Worm (Caenorhabditis elegans) whole organism, L1 larva: ENCODE measurements around the gene R05C11.4.

Experiments
- aha-1 ChIP-seq: fragments of 150-350 bp; optimal IDR thresholded peaks from 2 replicates; lab custom pipeline; 2014; ENCODE audit warnings: missing biosample characterization, missing genetic modification characterization
- alr-1 ChIP-seq: fragments of 200-800 bp; sonication (Bioruptor generic); optimal IDR thresholded peaks from 2 replicates; lab custom pipeline; 2018; ENCODE audit warnings: borderline replicate concordance, mild to moderate bottlenecking, missing genetic modification characterization, missing compliant biosample characterization
- ama-1 ChIP-seq: fragments of 150-350 bp; optimal IDR thresholded peaks from 2 replicates; lab custom pipeline; 2014
- ceh-63 ChIP-seq: fragments of 200-800 bp; sonication (Bioruptor generic); optimal IDR thresholded peaks from 2 replicates; lab custom pipeline; 2018; ENCODE audit warnings: mild to moderate bottlenecking, missing genetic modification characterization, missing compliant biosample characterization
- ceh-82 ChIP-seq, 3 experiments: fragments of 150-350 bp in 1 of 3; sonication (generic microtip) in 2 of 3; optimal IDR thresholded peaks; 2 replicates each; lab custom pipeline; 2014 to 2017; ENCODE audit warnings: missing biosample characterization in 3 of 3, missing genetic modification characterization in 3 of 3
- ces-1 ChIP-seq: fragments of 150-350 bp; optimal IDR thresholded peaks from 2 replicates; lab custom pipeline; 2014; ENCODE audit warnings: missing biosample characterization, missing genetic modification reagents, missing genetic modification characterization
- dpl-1 ChIP-seq, 3 experiments: fragments of 150-350 bp in 2 of 3; sonication (generic microtip) in 1 of 3; optimal IDR thresholded peaks; 2 replicates each; lab custom pipeline; 2014 to 2017; ENCODE audit warnings: missing biosample characterization in 3 of 3, missing genetic modification characterization in 3 of 3, missing genetic modification reagents in 3 of 3
- dsc-1 ChIP-seq: sonication (generic microtip); optimal IDR thresholded peaks from 2 replicates; lab custom pipeline; 2016; ENCODE audit warnings: mild to moderate bottlenecking, missing genetic modification characterization, missing compliant biosample characterization
- efl-1 ChIP-seq, 4 experiments: fragments of 150-350 bp; optimal IDR thresholded peaks in 3 of 4; peaks in 1 of 4; 1 replicate in 1 of 4; 2 replicates in 3 of 4; lab custom pipeline; 2014; ENCODE audit warnings: missing biosample characterization in 2 of 4, missing genetic modification characterization in 2 of 4, missing genetic modification reagents in 2 of 4
- ets-5 ChIP-seq: fragments of 200-800 bp; sonication (Bioruptor generic); IDR thresholded peaks from 2 replicates; pipeline ENCODE4 v1.3.6; 2022; ENCODE audit warnings: missing genetic modification characterization, missing compliant biosample characterization
- fkh-10 ChIP-seq: sonication (generic microtip); optimal IDR thresholded peaks from 2 replicates; lab custom pipeline; 2017; ENCODE audit warnings: missing biosample characterization, missing genetic modification reagents, missing genetic modification characterization
- grh-1 ChIP-seq: fragments of 200-800 bp; sonication (Bioruptor generic); IDR thresholded peaks from 2 replicates; pipeline ENCODE4 v1.3.6; 2022; ENCODE audit warnings: missing genetic modification reagents, missing genetic modification characterization, missing compliant biosample characterization
- hlh-17 ChIP-seq: fragments of 200-800 bp; sonication (Bioruptor generic); optimal IDR thresholded peaks from 2 replicates; lab custom pipeline; 2018; ENCODE audit warnings: missing genetic modification characterization, mild to moderate bottlenecking, missing compliant biosample characterization, moderate library complexity, borderline replicate concordance
- hlh-4 ChIP-seq: sonication (generic microtip); optimal IDR thresholded peaks from 2 replicates; lab custom pipeline; 2016; ENCODE audit warnings: mild to moderate bottlenecking, missing genetic modification characterization, missing compliant biosample characterization
- hpl-2 ChIP-seq: fragments of 150-350 bp; optimal IDR thresholded peaks from 2 replicates; lab custom pipeline; 2014; ENCODE audit warnings: missing biosample characterization, missing genetic modification reagents, missing genetic modification characterization
- isw-1 ChIP-seq: fragments of 200-800 bp; sonication (Bioruptor generic); IDR thresholded peaks from 2 replicates; pipeline ENCODE4 v1.3.6; 2022; ENCODE audit warnings: missing genetic modification characterization, missing compliant biosample characterization
- jun-1 ChIP-seq: fragments of 150-350 bp; optimal IDR thresholded peaks from 2 replicates; lab custom pipeline; 2014; ENCODE audit warnings: missing biosample characterization, missing genetic modification reagents, missing genetic modification characterization
- lin-14 ChIP-seq: fragments of 200-800 bp; sonication (Bioruptor generic); optimal IDR thresholded peaks from 2 replicates; lab custom pipeline; 2018; ENCODE audit warnings: mild to moderate bottlenecking, missing genetic modification characterization, moderate library complexity, missing compliant biosample characterization
- lin-35 ChIP-seq, 2 experiments: fragments of 150-350 bp; optimal IDR thresholded peaks; 2 replicates each; lab custom pipeline; 2014; ENCODE audit warnings: missing biosample characterization in 2 of 2, missing genetic modification characterization in 2 of 2, missing genetic modification reagents in 2 of 2
- lin-39 ChIP-seq: fragments of 150-350 bp; optimal IDR thresholded peaks from 2 replicates; lab custom pipeline; 2014; ENCODE audit warnings: missing biosample characterization, missing genetic modification reagents, missing genetic modification characterization
- lsy-2 ChIP-seq, 2 experiments: fragments of 150-350 bp; optimal IDR thresholded peaks; 2 replicates each; lab custom pipeline; 2014; ENCODE audit warnings: missing biosample characterization in 2 of 2, missing genetic modification characterization in 2 of 2
- mab-9 ChIP-seq: fragments of 200-800 bp; sonication (Bioruptor generic); IDR thresholded peaks from 2 replicates; pipeline ENCODE4 v1.3.6; 2022; ENCODE audit warnings: missing genetic modification reagents, missing genetic modification characterization, missing compliant biosample characterization
- mdl-1 ChIP-seq, 2 experiments: fragments of 150-350 bp; optimal IDR thresholded peaks; 2 replicates each; lab custom pipeline; 2014 to 2017; ENCODE audit warnings: missing biosample characterization in 2 of 2, missing genetic modification characterization in 2 of 2, inconsistent platforms in 1 of 2
- mef-2 ChIP-seq: fragments of 150-350 bp; optimal IDR thresholded peaks from 2 replicates; lab custom pipeline; 2014; ENCODE audit warnings: missing biosample characterization, missing genetic modification characterization
- mep-1 ChIP-seq: fragments of 150-350 bp; optimal IDR thresholded peaks from 2 replicates; lab custom pipeline; 2014; ENCODE audit warnings: missing biosample characterization, missing genetic modification characterization
- nhr-19 ChIP-seq: fragments of 200-800 bp; sonication (Bioruptor generic); conservative IDR thresholded peaks from 2 replicates; pipeline ENCODE4 v1.3.6; 2022; ENCODE audit warnings: missing genetic modification characterization, missing compliant biosample characterization
- nhr-28 ChIP-seq: fragments of 150-350 bp; optimal IDR thresholded peaks from 2 replicates; lab custom pipeline; 2014; ENCODE audit warnings: missing biosample characterization, missing genetic modification characterization
- nhr-47 ChIP-seq: sonication (generic microtip); optimal IDR thresholded peaks from 2 replicates; lab custom pipeline; 2016; ENCODE audit warnings: mild to moderate bottlenecking, missing genetic modification characterization, moderate library complexity, missing compliant biosample characterization
- nhr-71 ChIP-seq: sonication (generic microtip); optimal IDR thresholded peaks from 2 replicates; lab custom pipeline; 2016; ENCODE audit warnings: mild to moderate bottlenecking, missing genetic modification characterization, moderate library complexity, missing compliant biosample characterization
- nhr-76 ChIP-seq: sonication (generic microtip); optimal IDR thresholded peaks from 2 replicates; lab custom pipeline; 2017; ENCODE audit warnings: missing biosample characterization, missing genetic modification characterization
- rnt-1 ChIP-seq: sonication (generic microtip); optimal IDR thresholded peaks from 2 replicates; lab custom pipeline; 2016; ENCODE audit warnings: mild to moderate bottlenecking, missing genetic modification characterization, moderate library complexity, missing compliant biosample characterization
- skn-1 ChIP-seq: fragments of 150-350 bp; optimal IDR thresholded peaks from 2 replicates; lab custom pipeline; 2014; ENCODE audit warnings: missing biosample characterization, missing genetic modification characterization
- snpc-4 ChIP-seq: fragments of 150-350 bp; optimal IDR thresholded peaks from 2 replicates; lab custom pipeline; 2014; ENCODE audit warnings: missing biosample characterization, missing genetic modification characterization
- snu-23 ChIP-seq: sonication (generic microtip); optimal IDR thresholded peaks from 2 replicates; lab custom pipeline; 2016; ENCODE audit warnings: missing genetic modification characterization, missing compliant biosample characterization
- sox-4 ChIP-seq: sonication (generic microtip); optimal IDR thresholded peaks from 2 replicates; lab custom pipeline; 2016; ENCODE audit warnings: missing genetic modification characterization, missing compliant biosample characterization
- sup-37 ChIP-seq: fragments of 200-800 bp; sonication (Bioruptor generic); optimal IDR thresholded peaks from 2 replicates; lab custom pipeline; 2018; ENCODE audit warnings: mild to moderate bottlenecking, missing genetic modification characterization, missing compliant biosample characterization
- swsn-7 ChIP-seq: sonication (generic microtip); optimal IDR thresholded peaks from 2 replicates; lab custom pipeline; 2016; ENCODE audit warnings: missing genetic modification characterization, missing compliant biosample characterization
- tbx-2 ChIP-seq: sonication (generic microtip); optimal IDR thresholded peaks from 2 replicates; lab custom pipeline; 2016; ENCODE audit warnings: missing genetic modification characterization, missing compliant biosample characterization
- unc-130 ChIP-seq: fragments of 150-350 bp; optimal IDR thresholded peaks from 2 replicates; lab custom pipeline; 2017; ENCODE audit warnings: missing biosample characterization, missing genetic modification characterization, inconsistent platforms
- unc-30 ChIP-seq: sonication (generic microtip); optimal IDR thresholded peaks from 2 replicates; lab custom pipeline; 2017; ENCODE audit warnings: missing biosample characterization, missing genetic modification characterization
- unc-62 ChIP-seq: fragments of 150-350 bp; optimal IDR thresholded peaks from 2 replicates; lab custom pipeline; 2014; ENCODE audit warnings: missing biosample characterization, missing genetic modification reagents, missing genetic modification characterization
- zag-1 ChIP-seq: fragments of 150-350 bp; optimal IDR thresholded peaks from 2 replicates; lab custom pipeline; 2014; ENCODE audit warnings: missing biosample characterization, missing genetic modification characterization
- zip-4 ChIP-seq: fragments of 200-800 bp; sonication (Bioruptor generic); optimal IDR thresholded peaks from 2 replicates; lab custom pipeline; 2018; ENCODE audit warnings: mild to moderate bottlenecking, missing genetic modification characterization, moderate library complexity, missing compliant biosample characterization
- ztf-11 ChIP-seq, 2 experiments: sonication (generic microtip); optimal IDR thresholded peaks; 2 replicates each; lab custom pipeline; 2016 to 2017; ENCODE audit warnings: missing genetic modification characterization in 2 of 2, missing biosample characterization in 1 of 2, missing compliant biosample characterization in 1 of 2

The R05C11.4 gene

DNA sequence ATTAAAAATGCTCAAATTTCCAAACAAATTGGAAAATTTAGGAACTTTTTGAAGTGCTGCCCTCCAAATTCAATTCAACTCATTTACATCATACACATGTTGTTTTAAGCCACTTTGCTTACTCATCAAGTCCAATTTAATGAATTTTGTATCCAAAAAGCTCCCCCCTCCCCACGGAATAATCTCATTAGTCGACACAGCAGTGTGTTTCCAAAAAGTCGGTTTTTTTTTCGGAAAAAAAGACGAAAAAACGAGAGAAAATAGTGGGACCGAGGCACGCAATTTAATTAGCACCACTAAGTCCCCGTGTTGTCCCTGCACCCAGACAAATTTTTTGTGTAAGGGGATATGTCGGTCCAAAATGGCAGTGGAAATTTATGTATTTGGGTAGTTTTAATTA is 1.0 kb downstream of the R05C11.4 start (continued):
- peak; percentile 13 for TF ChIP-seq snu-23 (GFP tag; lab: Kevin White, UChicago)
- no peak for TF ChIP-seq ama-1 (lab: Kevin White, UChicago)
- TF ChIP-seq snpc-4 = no peak
- TF ChIP-seq nhr-28 (tag; lab: Kevin White, UChicago) = no peak
- TF ChIP-seq dpl-1 (GFP tag; optimal IDR thresholded peaks at IDR 0.05; lab: Kevin White, UChicago) = no peak
- TF ChIP-seq lsy-2 (tag; optimal IDR thresholded peaks at IDR 0.05; lab: Kevin White, UChicago) = peak; percentile 17 to 24
- no peak for TF ChIP-seq alr-1 (tag; lab: Kevin White, UChicago)
- TF ChIP-seq hlh-4 (tag; lab: Kevin White, UChicago) = no peak
- peak; percentile 65 for TF ChIP-seq nhr-71 (tag; lab: Kevin White, UChicago)
- TF ChIP-seq mdl-1 (tag; optimal IDR thresholded peaks at IDR 0.05; lab: Kevin White, UChicago) = no peak
- no peak for TF ChIP-seq nhr-19
- TF ChIP-seq mep-1 (tag; lab: Kevin White, UChicago) = no peak
- peak in 1 of 2 experiments; percentile 11 for TF ChIP-seq efl-1 (optimal IDR thresholded peaks at IDR 0.05; lab: Kevin White, UChicago)
- TF ChIP-seq efl-1 (GFP tag; optimal IDR thresholded peaks at IDR 0.05 in 1 of 2; lab: Kevin White, UChicago) = peak in 1 of 2 experiments; percentile 92
- TF ChIP-seq tbx-2 = peak; percentile 65
- TF ChIP-seq nhr-76 (tag; lab: Kevin White, UChicago) = no peak
- peak; percentile 84 for TF ChIP-seq lin-14 (GFP tag; lab: Kevin White, UChicago)
- no peak for TF ChIP-seq mef-2 (tag; lab: Kevin White, UChicago)
- TF ChIP-seq fkh-10 (GFP tag; lab: Kevin White, UChicago) = peak; percentile 7
- TF ChIP-seq sox-4 = no peak
- TF ChIP-seq, all 84 proteins: peak for 17

DNA sequence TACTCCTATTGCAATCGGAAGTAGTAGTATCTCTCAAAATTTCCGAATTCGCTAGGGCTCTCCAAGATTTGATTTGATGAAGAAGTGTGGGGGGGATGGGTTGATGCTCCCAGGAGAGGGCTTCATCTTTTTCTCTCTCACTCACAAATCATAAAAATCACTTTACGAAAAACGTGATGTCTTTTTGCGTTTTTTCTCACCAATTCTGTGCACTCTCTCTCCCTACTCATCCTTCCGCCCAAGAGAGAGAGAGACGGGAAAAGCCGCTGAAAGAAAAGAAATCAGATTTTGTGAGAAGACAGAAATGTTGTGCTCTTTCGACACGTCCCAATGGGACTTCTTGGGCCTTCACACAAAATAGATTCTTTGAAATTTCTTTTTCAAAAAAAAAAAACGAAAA is 2.3 kb downstream of the R05C11.4 start:
- TF ChIP-seq zag-1 (tag; lab: Kevin White, UChicago) (no peak), ces-1 (GFP tag; lab: Kevin White, UChicago) (peak; percentile 60), ceh-82 (tag; optimal IDR thresholded peaks at IDR 0.05; lab: Kevin White, UChicago) (peak in 1 of 3 experiments; percentile 24), dsc-1 (no peak), lin-39 (tag; lab: Kevin White, UChicago) (no peak), nhr-47 (tag; lab: Kevin White, UChicago) (peak; percentile 47), mab-9 (0 out of 2 replicates have a peak, but pooled peaks have one; percentile 44), swsn-7 (tag; lab: Kevin White, UChicago) (peak; percentile 38), efl-1 (optimal IDR thresholded peaks at IDR 0.05; lab: Kevin White, UChicago) (peak; percentile 17 to 21), efl-1 (GFP tag; optimal IDR thresholded peaks at IDR 0.05 in 1 of 2; lab: Kevin White, UChicago) (no peak), sup-37 (no peak), mdl-1 (tag; optimal IDR thresholded peaks at IDR 0.05; lab: Kevin White, UChicago) (no peak), jun-1 (no peak), isw-1 (GFP tag; lab: Robert Waterston, UW) (peak; percentile 10; the same call in 1 of the 2 replicates), aha-1 (tag; lab: Kevin White, UChicago) (no peak), lin-35 (GFP tag; optimal IDR thresholded peaks at IDR 0.05; lab: Kevin White, UChicago) (peak in 1 of 2 experiments; percentile 23), lsy-2 (tag; optimal IDR thresholded peaks at IDR 0.05; lab: Kevin White, UChicago) (peak; percentile 27 to 63), snu-23 (GFP tag; lab: Kevin White, UChicago) (peak; percentile 32), ztf-11 (tag; optimal IDR thresholded peaks at IDR 0.05; lab: Kevin White, UChicago) (no peak), ets-5 (GFP tag; lab: Robert Waterston, UW) (no peak), fkh-10 (GFP tag; lab: Kevin White, UChicago) (peak; percentile 89), unc-130 (tag; lab: Kevin White, UChicago) (no peak), hpl-2 (GFP tag; lab: Kevin White, UChicago) (no peak), nhr-19 (peak; percentile 18; the same call in 1 of the 2 replicates), hlh-17 (GFP tag; lab: Kevin White, UChicago) (no peak), unc-62 (no peak), lin-14 (GFP tag; lab: Kevin White, UChicago) (peak; percentile 89), rnt-1 (peak; percentile 55), zip-4 (GFP tag; lab: Kevin White, UChicago) (no peak), unc-30 (tag; lab: Kevin White, UChicago) (no peak), mep-1 (tag; lab: Kevin White, UChicago) (peak; percentile 25), nhr-71 (tag; lab: Kevin White, UChicago) (peak; percentile 63), skn-1 (tag; lab: Kevin White, UChicago) (no peak), grh-1 (GFP tag; lab: Robert Waterston, UW) (no peak), ceh-63 (no peak)
